Worm (Caenorhabditis elegans): ENCODE results near the gene tofu-1.
A peak's percentile ranks its signal among the peaks of the same experiment; 100 is the strongest.

tofu-1 gene

DNA sequence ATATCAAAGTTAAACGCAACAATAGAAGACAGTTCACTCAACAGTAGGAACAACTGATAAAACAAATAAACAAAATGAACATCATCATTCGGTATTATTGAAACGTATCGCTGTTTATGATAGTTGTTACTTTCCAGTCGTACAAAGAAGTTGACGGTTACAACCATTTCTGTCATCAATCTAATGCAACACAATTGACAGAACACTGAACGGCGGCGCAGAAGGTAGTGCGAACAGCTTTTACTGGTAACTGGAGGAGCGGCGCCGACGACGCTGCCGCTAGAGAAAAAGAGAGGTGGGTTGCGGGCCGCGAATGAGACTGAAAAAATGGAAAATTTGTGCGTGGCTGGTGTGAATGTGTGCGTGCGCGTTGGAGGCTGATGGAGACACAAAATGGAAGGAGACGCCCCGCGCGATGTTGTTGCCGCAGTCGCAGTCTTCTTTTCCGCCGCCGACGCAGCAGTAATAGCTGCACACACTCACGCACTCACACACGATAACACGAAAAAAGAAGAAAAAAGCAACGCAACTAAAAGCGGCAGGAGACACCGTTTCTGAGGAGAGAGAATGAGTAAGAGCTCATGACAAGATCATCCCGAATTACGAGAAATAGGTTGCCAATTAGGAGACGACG is 16.7 kb upstream of the tofu-1 start:
- TF ChIP-seq unc-62 (GFP tag; optimal IDR thresholded peaks at IDR 0.05) (no peak), ceh-8 (GFP tag; optimal IDR thresholded peaks at IDR 0.05) (no peak), xbp-1 (tag; optimal IDR thresholded peaks at IDR 0.05) (no peak), lin-14 (GFP tag; optimal IDR thresholded peaks at IDR 0.05) (peak; percentile 54), hlh-17 (GFP tag; optimal IDR thresholded peaks at IDR 0.05; ENCODE audit: borderline replicate concordance) (no peak), nhr-47 (tag; optimal IDR thresholded peaks at IDR 0.05) (peak; percentile 1), nhr-11 (tag; optimal IDR thresholded peaks at IDR 0.05) (no peak), nhr-12 (tag; optimal IDR thresholded peaks at IDR 0.05) (no peak), F16B12.6 (tag; optimal IDR thresholded peaks at IDR 0.05) (no peak), C34B4.2 (tag; optimal IDR thresholded peaks at IDR 0.05) (no peak), nhr-90 (tag; optimal IDR thresholded peaks at IDR 0.05; ENCODE audit: poor library complexity) (no peak), zip-4 (GFP tag; optimal IDR thresholded peaks at IDR 0.05) (no peak), Y116A8C.19 (tag; optimal IDR thresholded peaks at IDR 0.05; ENCODE audit: borderline replicate concordance) (no peak), fkh-10 (GFP tag; optimal IDR thresholded peaks at IDR 0.05) (no peak), grh-1 (GFP tag; IDR thresholded peaks at IDR 0.05) (no peak), alr-1 (tag; optimal IDR thresholded peaks at IDR 0.05; ENCODE audit: borderline replicate concordance) (no peak), swsn-7 (tag; optimal IDR thresholded peaks at IDR 0.05) (no peak), nhr-85 (tag) (no peak), sptf-1 (tag; optimal IDR thresholded peaks at IDR 0.05) (no peak), hlh-4 (tag; optimal IDR thresholded peaks at IDR 0.05) (no peak), fkh-8 (tag; optimal IDR thresholded peaks at IDR 0.05) (peak; percentile 50), hpl-2 (GFP tag; optimal IDR thresholded peaks at IDR 0.05) (no peak), snu-23 (GFP tag; optimal IDR thresholded peaks at IDR 0.05) (no peak), sox-4 (tag; optimal IDR thresholded peaks at IDR 0.05) (no peak), lin-13 (GFP tag; optimal IDR thresholded peaks at IDR 0.05) (no peak), unc-30 (tag; optimal IDR thresholded peaks at IDR 0.05) (no peak), tbx-2 (tag; optimal IDR thresholded peaks at IDR 0.05) (no peak), pag-3 (tag; optimal IDR thresholded peaks at IDR 0.05; ENCODE audit: borderline replicate concordance, insufficient read depth) (no peak), zag-1 (tag; optimal IDR thresholded peaks at IDR 0.05) (no peak), nhr-28 (tag; optimal IDR thresholded peaks at IDR 0.05) (no peak), efl-1 (optimal IDR thresholded peaks at IDR 0.05) (no peak), efl-1 (GFP tag; optimal IDR thresholded peaks at IDR 0.05 in 1 of 2) (peak in 1 of 2 experiments; percentile 88), mef-2 (tag; optimal IDR thresholded peaks at IDR 0.05) (no peak), dsc-1 (tag; optimal IDR thresholded peaks at IDR 0.05) (peak; percentile 32), efl-3 (GFP tag; optimal IDR thresholded peaks at IDR 0.05) (no peak), isw-1 (GFP tag; IDR thresholded peaks at IDR 0.05) (no peak), tlp-1 (tag; optimal IDR thresholded peaks at IDR 0.05) (no peak), ceh-88 (GFP tag; IDR thresholded peaks at IDR 0.05) (no peak), nhr-20 (tag; optimal IDR thresholded peaks at IDR 0.05) (no peak)

DNA sequence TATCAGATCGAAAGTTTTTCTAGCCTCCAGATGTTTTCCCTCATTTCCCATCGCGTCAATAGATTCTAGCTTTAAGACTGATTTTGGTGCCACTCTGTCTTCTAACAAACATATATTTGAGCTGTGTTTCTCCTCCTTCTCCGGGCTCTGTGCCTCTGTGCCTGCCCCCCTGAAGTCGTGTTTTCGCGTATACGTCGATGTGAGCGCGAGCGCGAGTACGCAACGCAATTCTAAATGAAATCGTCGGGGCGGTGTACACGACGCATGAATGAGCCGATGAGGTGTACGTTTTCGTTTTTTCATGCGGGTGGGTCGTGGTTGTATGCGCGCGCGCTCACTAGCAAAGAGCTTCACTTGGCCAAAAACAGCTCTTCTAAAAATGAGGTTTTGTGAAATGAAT is 15.1 kb upstream of the tofu-1 start:
- TF ChIP-seq ztf-4 (tag; optimal IDR thresholded peaks at IDR 0.05): no peak
- TF ChIP-seq ama-1 (optimal IDR thresholded peaks at IDR 0.05): no peak
- no peak for TF ChIP-seq grh-1 (GFP tag; IDR thresholded peaks at IDR 0.05)
- peak; percentile 33 for TF ChIP-seq fkh-8 (tag; optimal IDR thresholded peaks at IDR 0.05)
- TF ChIP-seq lin-14 (GFP tag; optimal IDR thresholded peaks at IDR 0.05): peak; percentile 21

DNA sequence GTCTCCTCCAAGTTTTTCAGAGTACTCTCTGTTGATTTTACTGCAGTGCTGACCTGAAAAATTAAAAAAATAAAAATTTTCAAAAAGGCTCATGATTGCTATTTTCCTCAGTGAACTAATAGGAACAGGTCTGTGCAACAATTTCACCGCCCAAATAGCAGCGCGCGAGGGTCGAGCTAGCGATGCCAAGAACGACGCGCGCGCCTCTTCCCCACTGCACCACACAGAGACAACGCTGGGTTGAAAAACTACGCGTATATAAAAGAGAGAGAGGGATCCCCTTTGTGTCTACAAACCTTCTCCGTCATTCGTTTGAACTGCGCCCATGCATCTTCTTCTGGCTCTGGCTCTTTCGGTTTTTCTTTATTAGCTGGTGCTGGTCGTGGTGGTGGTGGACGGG is 10.8 kb upstream of the tofu-1 start:
- TF ChIP-seq C34B4.2 (tag; optimal IDR thresholded peaks at IDR 0.05) (no peak), egl-13 (tag; optimal IDR thresholded peaks at IDR 0.05) (peak; percentile 37), mdl-1 (tag; optimal IDR thresholded peaks at IDR 0.05) (peak in 1 of 2 experiments; percentile 35), elt-3 (tag; optimal IDR thresholded peaks at IDR 0.05) (no peak), efl-1 (optimal IDR thresholded peaks at IDR 0.05) (peak; percentile 36 to 59), efl-1 (GFP tag; optimal IDR thresholded peaks at IDR 0.05 in 1 of 2) (peak; percentile 42 to 96), alr-1 (tag; optimal IDR thresholded peaks at IDR 0.05; ENCODE audit: borderline replicate concordance) (no peak), lir-3 (tag; optimal IDR thresholded peaks at IDR 0.05; ENCODE audit: poor library complexity) (peak; percentile 52), ets-5 (GFP tag; IDR thresholded peaks at IDR 0.05) (no peak), ceh-82 (tag; optimal IDR thresholded peaks at IDR 0.05) (peak; percentile 43 to 76 (median 72)), tbx-2 (tag; optimal IDR thresholded peaks at IDR 0.05) (peak; percentile 69), C16A3.4 (tag; optimal IDR thresholded peaks at IDR 0.05) (peak; percentile 54), ces-1 (GFP tag; optimal IDR thresholded peaks at IDR 0.05) (no peak), ceh-88 (GFP tag; IDR thresholded peaks at IDR 0.05) (0 out of 2 replicates have a peak, but pooled peaks have one; percentile 44), ztf-11 (tag; optimal IDR thresholded peaks at IDR 0.05) (no peak), zag-1 (tag; optimal IDR thresholded peaks at IDR 0.05) (no peak), mep-1 (tag; optimal IDR thresholded peaks at IDR 0.05) (peak; percentile 72)

Measured in whole organism, L1 larva.